Fruit fly (Drosophila melanogaster) whole organism, larva: ENCODE data around the gene Sarm.

ENCODE experiments used
- noc ChIP-seq: fragments of 200-800 bp; sonication (Bioruptor generic); optimal IDR thresholded peaks from 3 replicates; lab custom pipeline; 2019; ENCODE audit warnings: missing biosample characterization, mild to moderate bottlenecking, missing genetic modification characterization, moderate library complexity

The Sarm gene

DNA sequence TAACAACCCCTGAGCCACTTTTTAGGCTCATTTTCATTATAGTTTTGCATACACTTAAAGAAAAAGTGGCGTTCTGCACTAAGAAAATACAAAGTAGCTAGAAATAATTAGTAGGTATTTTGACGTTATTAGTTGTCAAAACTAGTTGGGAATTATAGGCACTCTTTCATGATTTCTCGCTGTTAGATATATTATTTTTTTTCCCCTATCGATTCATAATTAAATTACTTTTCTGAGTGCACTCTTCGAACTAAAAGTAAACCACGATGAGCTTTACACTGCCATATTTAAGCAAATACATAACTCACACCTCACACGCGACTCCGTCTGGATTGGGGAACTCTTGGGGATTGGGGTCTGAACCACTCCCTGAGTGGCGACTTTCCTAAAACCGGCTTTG is 9.0 kb downstream of the Sarm start:
- peak; percentile 75 for TF ChIP-seq noc (tag; lab: Kevin White, UChicago)

DNA sequence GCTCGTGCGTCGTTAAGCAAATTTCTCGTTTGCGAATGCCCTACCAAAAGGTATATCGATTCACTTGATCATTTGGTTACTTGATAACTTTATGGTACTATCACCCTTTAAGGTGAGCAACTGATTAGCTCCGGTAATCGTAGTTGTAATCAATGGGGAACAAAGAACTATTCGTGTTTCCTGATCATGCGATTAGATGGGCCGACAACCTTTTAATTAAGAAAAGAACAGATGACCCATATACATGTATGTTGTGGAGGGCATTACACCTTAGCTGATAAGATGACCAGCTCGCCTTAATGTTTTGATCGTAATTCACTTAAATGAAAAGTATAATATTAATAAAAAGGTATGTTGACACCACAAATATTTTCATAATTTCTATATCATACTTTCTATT is 9.7 kb downstream of the Sarm start:
- peak; percentile 71 for TF ChIP-seq noc (tag; lab: Kevin White, UChicago)

DNA sequence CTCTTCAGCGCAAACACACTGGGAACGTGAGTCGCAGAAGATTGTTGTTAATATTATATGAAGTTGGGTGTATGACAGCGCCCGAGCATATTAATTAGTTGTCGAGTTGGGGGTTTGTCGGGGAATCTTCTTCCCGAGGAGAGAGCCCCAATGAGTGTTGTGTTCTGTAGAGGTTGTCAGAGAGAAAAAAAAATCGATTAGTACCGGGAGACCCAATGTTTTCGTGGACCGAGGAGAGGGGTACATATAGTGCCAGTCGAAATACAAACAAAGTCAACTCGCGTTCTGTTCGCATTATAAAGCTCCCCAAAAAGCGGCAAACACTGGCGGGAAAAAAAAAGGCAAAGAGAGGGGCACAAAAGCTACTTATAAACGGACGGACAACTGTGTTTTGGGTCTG is 10.2 kb downstream of the Sarm start:
- TF ChIP-seq noc (tag; lab: Kevin White, UChicago), result no peak

DNA sequence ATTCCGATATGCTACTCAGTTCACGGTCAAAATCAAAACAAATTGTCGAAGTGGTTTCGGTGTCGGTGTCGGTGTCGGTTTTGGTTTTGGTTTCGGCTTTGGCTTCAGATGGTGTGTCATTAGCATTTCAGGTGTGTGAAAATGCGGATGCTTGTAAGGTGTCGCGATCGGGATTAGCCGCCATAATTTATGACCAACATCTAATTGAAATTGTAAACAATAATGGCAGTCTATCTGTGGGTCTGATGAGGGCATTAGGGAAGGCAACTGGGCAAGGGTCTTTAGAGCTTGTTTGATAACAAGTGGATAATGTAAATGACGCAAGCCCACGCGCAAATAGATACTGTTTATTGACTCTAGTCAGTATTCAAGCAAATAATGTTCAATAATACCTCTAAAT is 11.3 kb downstream of the Sarm start:
- no peak for TF ChIP-seq noc (tag; lab: Kevin White, UChicago)

DNA sequence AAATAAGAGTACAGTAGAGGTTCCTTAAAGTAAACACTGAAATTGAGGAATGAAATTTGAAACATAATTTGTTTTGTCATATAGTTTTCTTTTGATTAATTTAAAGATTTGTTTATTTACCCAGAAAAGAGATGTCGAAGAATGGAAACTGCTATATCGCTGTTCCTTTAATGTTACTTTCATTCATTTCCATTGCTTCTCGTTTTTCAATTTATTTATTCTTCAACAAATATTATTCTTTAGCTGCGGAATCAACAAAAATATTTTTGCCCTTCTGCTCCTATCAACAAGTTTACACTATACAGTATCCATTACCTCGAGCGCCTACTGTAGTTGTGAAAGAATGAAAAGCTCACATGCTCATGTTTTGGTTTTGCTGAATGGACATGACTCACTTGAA is 12.5 kb downstream of the Sarm start:
- no peak for TF ChIP-seq noc (tag; lab: Kevin White, UChicago)

DNA sequence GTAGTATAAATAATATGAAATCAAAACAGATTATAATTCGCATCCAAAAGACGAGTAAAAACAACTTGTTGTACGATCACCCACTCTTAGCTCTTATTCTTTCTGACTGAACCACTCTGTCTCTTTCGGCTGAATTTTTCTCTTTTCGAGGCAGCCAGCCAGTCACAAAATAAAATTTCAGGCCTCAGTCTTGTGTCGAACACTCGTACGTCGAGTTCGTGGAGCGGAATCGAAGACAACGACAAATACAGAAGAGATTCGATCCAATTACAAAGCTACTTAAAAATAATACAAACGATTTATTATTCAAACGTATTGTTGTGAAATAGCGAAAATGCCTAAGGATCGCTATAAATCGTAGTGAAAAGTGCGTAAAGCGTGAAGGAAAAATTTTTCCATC is 13.5 kb downstream of the Sarm start:
- peak; percentile 12 for TF ChIP-seq noc (tag; lab: Kevin White, UChicago)

DNA sequence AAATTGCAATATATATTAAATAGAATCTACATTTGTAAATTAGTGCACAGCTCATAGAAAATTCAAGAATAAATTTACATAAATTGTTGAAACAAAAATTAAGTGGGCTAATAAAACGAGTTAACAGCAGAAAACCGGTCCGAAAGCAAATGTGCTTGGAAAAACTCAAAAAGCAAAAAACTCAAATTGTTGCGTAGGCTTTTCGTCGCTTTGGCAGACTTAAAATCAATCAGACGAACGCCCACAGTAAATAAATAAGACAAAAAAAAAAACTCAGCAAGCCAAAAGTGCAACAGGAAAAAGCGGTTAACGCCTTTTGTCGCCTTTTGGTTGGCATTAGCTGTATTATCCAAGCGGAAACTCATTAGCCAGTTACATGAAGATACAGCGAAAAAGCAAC is 14.3 kb downstream of the Sarm start:
- no peak for TF ChIP-seq noc (tag; lab: Kevin White, UChicago)

DNA sequence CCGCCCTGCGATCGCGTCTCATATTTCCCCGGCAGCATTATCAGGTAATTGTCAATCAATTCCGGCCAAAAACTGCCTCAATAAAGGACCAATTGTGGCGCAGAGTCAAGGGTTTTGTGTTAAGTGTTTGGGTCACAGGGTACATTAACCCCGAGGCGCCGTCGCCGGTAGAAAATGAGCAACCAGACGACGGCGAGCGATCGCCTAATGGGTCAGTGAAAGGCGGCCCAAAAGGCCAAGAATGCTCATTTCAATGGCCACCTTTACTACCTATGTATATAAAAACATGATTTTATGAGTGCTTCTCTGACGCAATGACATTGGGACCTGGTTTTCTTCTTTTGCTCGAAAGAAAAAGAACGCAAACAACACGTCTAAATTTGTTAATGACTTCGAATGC is 15.9 kb downstream of the Sarm start:
- no peak for TF ChIP-seq noc (tag; lab: Kevin White, UChicago)

DNA sequence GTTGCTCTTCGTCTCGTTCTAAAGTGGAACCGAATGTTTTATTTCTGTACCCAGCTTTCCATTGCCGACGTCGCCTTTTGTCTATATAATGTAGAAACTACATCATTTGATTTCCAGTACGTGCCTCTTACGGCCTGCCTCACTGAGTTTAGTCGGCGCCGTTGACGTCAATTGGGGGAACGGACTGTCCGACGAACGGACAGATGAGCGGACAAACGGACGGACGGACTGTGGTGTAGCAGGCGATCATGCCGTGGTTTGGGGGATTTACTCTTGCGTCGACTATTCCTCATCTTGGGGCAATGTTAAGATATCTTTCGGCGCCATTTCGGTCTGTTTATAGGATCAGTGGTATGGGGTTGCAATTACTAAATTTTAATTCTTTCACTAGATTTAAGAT is 17.1 kb downstream of the Sarm start:
- no peak for TF ChIP-seq noc (tag; lab: Kevin White, UChicago)

DNA sequence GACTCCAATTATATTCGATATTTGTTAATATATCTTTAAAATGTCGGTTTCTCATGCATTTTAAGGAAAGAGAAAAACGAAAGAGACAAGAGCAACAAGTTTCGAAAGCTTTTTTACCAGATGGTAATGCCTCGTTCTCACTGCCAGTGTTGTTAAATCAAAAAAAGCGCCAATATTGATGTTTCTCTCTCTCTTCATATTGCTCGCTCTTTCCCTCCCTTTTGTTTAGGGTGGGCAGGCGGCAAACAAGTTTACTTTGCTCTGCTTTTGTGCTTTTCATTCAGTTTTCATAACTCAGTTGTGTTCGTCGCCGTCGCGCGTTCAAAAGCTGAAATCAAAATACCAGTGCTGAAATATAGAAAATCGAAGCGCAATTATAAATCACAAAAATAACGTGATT is 18.1 kb downstream of the Sarm start:
- TF ChIP-seq noc (tag; lab: Kevin White, UChicago), result peak; percentile 28

DNA sequence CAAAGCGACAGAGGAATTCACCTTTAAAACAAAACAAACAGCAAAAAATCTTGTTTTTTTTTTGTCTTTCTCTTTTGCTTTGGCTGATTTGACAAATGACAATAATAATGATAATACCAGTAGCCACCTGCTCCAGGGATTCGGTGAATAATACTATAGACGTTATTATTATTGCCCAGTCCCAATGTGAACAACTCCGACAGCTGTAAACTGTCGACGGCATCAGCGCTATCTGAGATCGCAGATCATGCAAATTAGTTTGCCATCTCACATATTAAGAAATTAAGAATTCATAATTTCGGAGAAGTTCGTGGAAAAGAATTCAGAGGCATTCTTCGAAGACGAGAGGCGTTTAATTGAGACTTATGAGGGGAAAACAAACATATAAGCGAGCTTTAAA is 22.5 kb downstream of the Sarm start:
- TF ChIP-seq noc (tag; lab: Kevin White, UChicago), result no peak

DNA sequence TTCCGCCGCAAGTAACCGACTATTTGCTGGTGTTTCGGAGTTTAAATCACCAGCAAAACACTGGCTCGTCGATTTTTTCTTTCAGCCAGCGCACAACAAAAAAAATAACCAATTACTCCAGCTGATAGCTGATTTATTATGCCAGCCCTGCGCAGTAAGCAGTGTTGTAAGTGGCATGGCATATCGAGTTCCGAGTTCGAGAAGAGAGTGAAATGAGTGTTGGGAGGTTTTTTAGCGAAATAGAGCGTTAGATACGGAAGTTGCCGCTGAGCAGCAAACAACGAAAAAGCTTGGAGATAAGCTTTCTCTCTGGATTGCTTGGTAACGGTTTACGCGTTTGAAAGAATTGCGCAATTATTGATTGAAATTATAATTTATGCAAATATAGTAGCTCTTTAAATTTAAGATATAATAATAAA is 28.0 kb downstream of the Sarm start, which contains the start of gene CG7565:
Gene CG7565 (minus strand): TSS at position 137 of the 419 bp plus-strand sequence.
- TF ChIP-seq noc (tag; lab: Kevin White, UChicago), result peak; percentile 71

DNA sequence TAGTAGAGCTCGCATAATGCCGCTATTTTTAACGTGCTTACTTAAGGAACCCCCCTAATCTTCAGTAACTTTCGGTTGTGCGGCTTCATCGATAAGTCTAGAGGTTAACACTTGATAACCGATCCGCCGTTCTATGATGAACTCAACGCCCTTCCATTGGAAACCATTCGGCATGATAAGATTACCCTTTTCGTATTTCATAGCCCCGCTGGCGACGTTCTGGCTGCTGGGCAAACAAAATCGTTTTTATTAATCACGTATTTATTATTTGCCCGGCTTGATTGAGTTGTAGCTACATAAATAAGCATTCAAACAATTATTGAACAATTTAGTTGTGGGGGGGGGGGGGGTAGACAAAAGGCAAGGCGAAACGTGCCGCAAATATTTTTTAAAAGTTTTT is 29.9 kb downstream of the Sarm start:
- peak; percentile 62 for TF ChIP-seq noc (tag; lab: Kevin White, UChicago)

DNA sequence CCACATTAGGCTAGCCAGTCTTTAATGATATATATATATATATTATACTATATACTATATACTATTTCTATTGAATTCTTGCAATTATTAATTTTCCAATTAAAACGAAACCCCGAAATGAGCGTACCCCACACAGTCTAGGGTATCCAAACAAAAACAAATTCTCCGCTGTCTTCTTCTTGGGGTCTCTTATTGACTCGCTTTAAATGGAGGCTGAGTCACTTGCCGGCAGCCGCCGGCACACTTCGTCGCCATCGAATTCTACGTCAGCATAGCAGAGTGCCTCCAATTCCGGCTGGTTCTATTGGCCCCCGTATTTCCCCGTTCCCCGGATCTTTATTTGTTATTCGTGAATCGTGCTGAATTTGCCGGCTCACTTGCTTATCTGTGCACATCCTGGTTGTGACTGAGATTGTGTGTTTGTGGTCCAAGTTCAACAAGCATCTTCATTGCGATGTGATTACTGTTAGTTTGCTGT is 31.0 kb downstream of the Sarm start:
- TF ChIP-seq noc (tag; lab: Kevin White, UChicago), result peak; percentile 73

DNA sequence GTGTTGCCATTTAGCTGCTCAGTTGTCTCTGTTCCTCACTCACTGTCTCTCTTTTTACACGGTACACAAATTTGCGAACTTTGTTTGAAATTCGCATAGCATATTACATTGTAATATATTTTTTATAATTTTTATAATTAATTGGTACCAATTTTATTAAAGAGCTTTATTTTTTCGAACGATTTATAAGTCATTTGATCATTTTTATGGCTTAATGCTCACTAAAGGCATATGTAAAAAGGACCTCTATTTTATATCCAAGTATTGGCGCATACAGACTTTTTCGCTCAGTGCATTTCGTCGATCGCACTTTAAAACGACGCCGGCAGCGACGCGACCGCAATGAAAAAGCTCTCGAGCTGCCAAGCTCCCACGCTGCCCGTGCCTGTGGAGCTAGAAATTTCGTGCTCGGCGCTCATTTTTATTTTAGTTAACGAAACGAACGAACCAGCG is 32.5 kb downstream of the Sarm start:
- peak; percentile 99 for TF ChIP-seq noc (tag; lab: Kevin White, UChicago)

DNA sequence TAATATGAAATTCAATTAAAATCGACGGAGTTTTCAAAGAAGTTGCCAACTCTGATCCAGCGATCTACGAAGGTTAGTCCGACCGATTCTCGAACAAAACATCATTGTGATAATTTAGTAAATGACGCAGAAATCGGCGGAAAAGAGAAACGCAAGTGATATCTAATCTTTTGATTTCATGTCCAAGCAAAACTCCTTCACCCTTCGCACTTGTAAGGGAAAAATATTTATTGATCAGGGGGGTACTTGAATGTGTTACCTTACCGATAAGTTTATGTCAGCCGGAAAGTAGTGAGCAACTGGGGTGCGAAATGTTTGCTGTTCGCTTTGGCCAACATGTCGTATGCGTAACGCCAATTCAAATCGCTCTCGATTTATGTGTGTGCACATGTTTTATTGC is 33.4 kb downstream of the Sarm start:
- no peak for TF ChIP-seq noc (tag; lab: Kevin White, UChicago)

DNA sequence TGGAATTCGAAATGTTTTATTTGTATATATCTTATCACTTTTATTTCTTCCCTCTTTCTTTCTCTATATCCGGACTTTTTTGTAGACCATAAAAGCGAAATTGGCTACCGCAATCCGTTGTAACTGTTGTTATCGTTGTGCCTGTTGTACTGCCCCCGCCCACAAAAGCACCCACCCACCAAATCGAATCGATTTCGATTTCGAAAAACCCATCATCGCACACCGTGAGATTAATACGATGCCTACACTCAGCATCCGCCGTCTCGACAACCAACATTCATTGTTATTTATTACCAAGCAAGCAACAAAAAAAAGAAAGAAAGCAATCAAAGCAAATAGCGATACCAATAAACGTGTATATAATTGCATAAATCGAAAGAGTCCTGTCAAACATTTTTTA is 44.5 kb downstream of the Sarm start:
- TF ChIP-seq noc (tag; lab: Kevin White, UChicago), result no peak

DNA sequence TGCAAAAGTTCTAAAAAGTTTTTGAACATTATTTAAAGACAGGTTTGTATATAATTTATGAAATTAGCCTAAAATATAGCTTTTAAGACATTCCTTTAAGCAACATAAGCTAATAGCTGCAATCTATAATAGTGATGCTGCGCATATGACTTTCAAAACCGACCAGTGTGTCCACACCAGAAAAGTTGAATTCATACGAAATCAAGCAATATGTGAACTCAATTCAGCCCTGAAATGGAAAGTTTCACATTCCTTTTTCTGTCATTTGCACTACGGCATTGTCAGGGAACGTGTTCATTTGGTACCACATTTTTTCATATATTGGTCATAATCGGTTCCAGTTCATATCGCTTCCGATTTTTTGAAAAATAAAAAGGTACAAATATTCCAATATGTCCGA is 45.2 kb downstream of the Sarm start, which contains the start of gene fan:
Gene fan (plus strand): TSS at position 247 of the 400 bp plus-strand sequence.
- TF ChIP-seq noc (tag; lab: Kevin White, UChicago), result no peak
